Fruit fly (Drosophila melanogaster): Measurements from ENCODE around the gene Jasper.

The Jasper gene

DNA sequence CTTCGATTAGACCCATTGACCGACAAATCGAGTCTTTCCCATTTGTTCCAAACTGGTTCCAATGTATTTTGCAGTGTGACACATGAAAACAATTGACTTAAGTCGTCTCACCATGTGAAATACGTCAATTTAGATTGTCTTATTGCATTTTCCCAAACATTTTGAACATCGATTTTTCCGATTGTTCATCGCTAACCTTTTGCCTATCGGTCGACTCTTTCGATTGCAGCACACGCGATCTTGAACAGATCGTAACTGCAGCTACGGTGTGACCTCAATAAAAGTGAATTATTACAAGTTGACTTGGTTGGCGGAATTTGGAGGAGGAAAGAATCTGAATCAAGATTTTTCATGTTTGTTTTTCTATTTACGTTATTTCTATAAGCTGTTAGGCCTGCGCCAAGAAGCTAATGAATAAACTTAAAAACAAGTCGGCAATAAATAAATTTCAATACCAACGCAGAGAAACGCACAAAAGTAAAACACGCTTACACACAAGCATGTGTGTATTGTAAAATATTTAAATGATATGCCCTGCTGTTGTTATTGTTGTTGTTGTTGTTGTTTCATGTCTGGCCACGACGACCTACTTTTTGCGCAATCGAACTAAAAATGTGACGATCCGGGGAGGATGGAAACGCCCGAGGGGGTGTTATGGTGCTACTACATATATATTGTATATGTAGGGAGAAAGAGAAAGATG lies 8.3 kb downstream of the Jasper start:
- TF ChIP-seq fkh (GFP tag; optimal IDR thresholded peaks at IDR 0.05) = peak; percentile 56
- no peak for TF ChIP-seq dac (GFP tag; optimal IDR thresholded peaks at IDR 0.05)
- no peak for TF ChIP-seq Blimp-1 (GFP tag; optimal IDR thresholded peaks at IDR 0.05)
- no peak for TF ChIP-seq CG11762 (GFP tag; optimal IDR thresholded peaks at IDR 0.05; ENCODE audit: insufficient read depth)
- TF ChIP-seq Hr4 (GFP tag; optimal IDR thresholded peaks at IDR 0.05) = no peak
- no peak for TF ChIP-seq CG6854 (GFP tag; optimal IDR thresholded peaks at IDR 0.05)
- TF ChIP-seq CG10669 (GFP tag; optimal IDR thresholded peaks at IDR 0.05) = no peak

- TF ChIP-seq CG11902 (GFP tag; optimal IDR thresholded peaks at IDR 0.05) = peak; percentile 95
- peak; percentile 90 for TF ChIP-seq Gug (GFP tag; IDR thresholded peaks at IDR 0.05)
- TF ChIP-seq acj6 (GFP tag; optimal IDR thresholded peaks at IDR 0.05) = peak; percentile 92
- peak; percentile 88 for TF ChIP-seq CG1621 (tag; optimal IDR thresholded peaks at IDR 0.05)
- TF ChIP-seq Smox (GFP tag; optimal IDR thresholded peaks at IDR 0.05) = peak; percentile 92
- peak; percentile 47 for TF ChIP-seq fkh (GFP tag; optimal IDR thresholded peaks at IDR 0.05)
- TF ChIP-seq ss (GFP tag; optimal IDR thresholded peaks at IDR 0.05) = peak; percentile 87 to 92
- TF ChIP-seq OdsH (GFP tag; optimal IDR thresholded peaks at IDR 0.05) = peak; percentile 92
- TF ChIP-seq CG10631 (GFP tag; optimal IDR thresholded peaks at IDR 0.05) = peak; percentile 92
- peak; percentile 89 for TF ChIP-seq Blimp-1 (GFP tag; optimal IDR thresholded peaks at IDR 0.05)
- TF ChIP-seq CG31627 (GFP tag; optimal IDR thresholded peaks at IDR 0.05) = peak; percentile 91
- TF ChIP-seq CG8319 (GFP tag; optimal IDR thresholded peaks at IDR 0.05) = peak; percentile 97
- TF ChIP-seq Sox102F (GFP tag; optimal IDR thresholded peaks at IDR 0.05) = peak; percentile 94
- peak; percentile 94 for TF ChIP-seq achi (GFP tag; optimal IDR thresholded peaks at IDR 0.05)
- TF ChIP-seq fd85E (GFP tag; optimal IDR thresholded peaks at IDR 0.05) = peak; percentile 84
- TF ChIP-seq vri (GFP tag; optimal IDR thresholded peaks at IDR 0.05) = peak; percentile 91
- TF ChIP-seq CG6792 (GFP tag; optimal IDR thresholded peaks at IDR 0.05) = peak; percentile 96
- TF ChIP-seq cyc (GFP tag; optimal IDR thresholded peaks at IDR 0.05) = peak; percentile 96
- TF ChIP-seq Sox14 (GFP tag; optimal IDR thresholded peaks at IDR 0.05) = peak; percentile 91
- peak; percentile 90 for TF ChIP-seq net (GFP tag; optimal IDR thresholded peaks at IDR 0.05)
- TF ChIP-seq CG8632 (GFP tag; optimal IDR thresholded peaks at IDR 0.05) = peak; percentile 91
- TF ChIP-seq Ets96B (tag; optimal IDR thresholded peaks at IDR 0.05) = peak; percentile 94
- TF ChIP-seq Met (GFP tag; optimal IDR thresholded peaks at IDR 0.05) = peak; percentile 96
- peak; percentile 88 for TF ChIP-seq CG16779 (tag; optimal IDR thresholded peaks at IDR 0.05)
- peak; percentile 85 for TF ChIP-seq CG6276 (GFP tag; optimal IDR thresholded peaks at IDR 0.05)
- peak; percentile 83 for TF ChIP-seq Hr4 (GFP tag; optimal IDR thresholded peaks at IDR 0.05)
- TF ChIP-seq svp (GFP tag) = peak; percentile 99
- peak; percentile 85 for TF ChIP-seq CG32006 (GFP tag; optimal IDR thresholded peaks at IDR 0.05)
- TF ChIP-seq CG11762 (GFP tag; optimal IDR thresholded peaks at IDR 0.05; ENCODE audit: insufficient read depth) = peak; percentile 89
- peak; percentile 66 for TF ChIP-seq Eip93F (GFP tag; optimal IDR thresholded peaks at IDR 0.05)
- peak; percentile 95 for TF ChIP-seq eg (GFP tag; IDR thresholded peaks at IDR 0.05)
- peak; percentile 90 for TF ChIP-seq pdm3 (GFP tag; optimal IDR thresholded peaks at IDR 0.05)
- TF ChIP-seq fd59A (GFP tag; optimal IDR thresholded peaks at IDR 0.05) = peak; percentile 75
- peak; percentile 85 for TF ChIP-seq CG6854 (GFP tag; optimal IDR thresholded peaks at IDR 0.05)
- peak; percentile 94 for TF ChIP-seq lz (GFP tag; optimal IDR thresholded peaks at IDR 0.05)
- peak; percentile 92 for TF ChIP-seq CG3032 (tag; optimal IDR thresholded peaks at IDR 0.05)
- peak; percentile 56 for TF ChIP-seq CG4318 (GFP tag; optimal IDR thresholded peaks at IDR 0.05)
- TF ChIP-seq CG6808 (GFP tag; optimal IDR thresholded peaks at IDR 0.05) = peak; percentile 87
- peak; percentile 98 for TF ChIP-seq CG3919 (GFP tag; optimal IDR thresholded peaks at IDR 0.05)
- peak; percentile 72 for TF ChIP-seq dac (GFP tag; optimal IDR thresholded peaks at IDR 0.05)
- TF ChIP-seq Lpt (GFP tag; optimal IDR thresholded peaks at IDR 0.05) = peak; percentile 90
- peak; percentile 77 to 78 for TF ChIP-seq salr (GFP tag; optimal IDR thresholded peaks at IDR 0.05)
- peak; percentile 90 for TF ChIP-seq Ets21C (GFP tag; optimal IDR thresholded peaks at IDR 0.05)
- TF ChIP-seq Hr39 (GFP tag; optimal IDR thresholded peaks at IDR 0.05) = peak; percentile 93
- TF ChIP-seq CG10669 (GFP tag; optimal IDR thresholded peaks at IDR 0.05) = peak; percentile 95
- peak; percentile 93 for TF ChIP-seq CG8119 (GFP tag; IDR thresholded peaks at IDR 0.05)
- TF ChIP-seq CG7368 (GFP tag; optimal IDR thresholded peaks at IDR 0.05) = peak; percentile 95
- no peak for TF ChIP-seq Hr38 (GFP tag; optimal IDR thresholded peaks at IDR 0.05)
Observed at dm6 chr3R:30061154-30061482, 8.8 kb downstream of the Jasper start.

Data from whole organism, prepupa.